Fruit fly (Drosophila melanogaster) Kc167 (cell line): ENCODE results near the gene CG42637.

Experiments
- Myc ChIP-seq: fragments of >200 bp; optimal IDR thresholded peaks from 2 replicates; lab custom pipeline; 2017; ENCODE audit warnings: missing external identifiers
- Sin3A ChIP-seq: fragments of >200 bp; optimal IDR thresholded peaks from 2 replicates; lab custom pipeline; 2018; ENCODE audit warnings: missing external identifiers
- h ChIP-seq: fragments of >200 bp; optimal IDR thresholded peaks from 3 replicates; lab custom pipeline; 2018; ENCODE audit warnings: missing external identifiers
- psq ChIP-seq: fragments of >200 bp; optimal IDR thresholded peaks from 2 replicates; lab custom pipeline; 2017; ENCODE audit warnings: missing external identifiers

- TF ChIP-seq h (lab: Kevin White, UChicago) (no peak), Sin3A (no peak), psq (lab: Kevin White, UChicago) (no peak), Myc (lab: Kevin White, UChicago) (no peak)
Measured at dm6 chr3L:19801105-19801504, 7.7 kb upstream of the CG42637 start, which contains the start of gene CG14102.
